Worm (Caenorhabditis elegans) whole organism, L2 larva: ENCODE results near the gene F46B3.15.

ENCODE experiments used
- ceh-82 ChIP-seq: fragments of 150-350 bp; optimal IDR thresholded peaks from 2 replicates; lab custom pipeline; 2014; ENCODE audit warnings: missing biosample characterization, missing genetic modification characterization
- fos-1 ChIP-seq: fragments of 150-350 bp; optimal IDR thresholded peaks from 2 replicates; lab custom pipeline; 2014; ENCODE audit warnings: missing biosample characterization, missing genetic modification characterization
- lin-11 ChIP-seq: fragments of 150-350 bp; sonication (generic microtip); optimal IDR thresholded peaks from 2 replicates; lab custom pipeline; 2014; ENCODE audit warnings: missing biosample characterization, missing genetic modification characterization, inconsistent platforms, mixed read lengths
- lin-13 ChIP-seq: fragments of 150-350 bp; optimal IDR thresholded peaks from 2 replicates; lab custom pipeline; 2014; ENCODE audit warnings: missing biosample characterization, missing genetic modification reagents, missing genetic modification characterization
- lin-39 ChIP-seq: fragments of 150-350 bp; optimal IDR thresholded peaks from 2 replicates; lab custom pipeline; 2014; ENCODE audit warnings: missing biosample characterization, missing genetic modification reagents, missing genetic modification characterization
- nhr-21 ChIP-seq: fragments of 150-350 bp; optimal IDR thresholded peaks from 2 replicates; lab custom pipeline; 2014; ENCODE audit warnings: missing biosample characterization, missing genetic modification characterization
- nhr-6 ChIP-seq: fragments of 150-350 bp; optimal IDR thresholded peaks from 2 replicates; lab custom pipeline; 2014; ENCODE audit warnings: missing biosample characterization, missing genetic modification characterization
- sma-9 ChIP-seq, 2 experiments: fragments of 150-350 bp in 1 of 2; sonication (generic microtip) in 1 of 2; optimal IDR thresholded peaks; 2 replicates each; lab custom pipeline; 2014 to 2016; ENCODE audit warnings: missing genetic modification characterization in 2 of 2, mild to moderate bottlenecking in 1 of 2, missing biosample characterization in 1 of 2, missing compliant biosample characterization in 1 of 2, missing genetic modification reagents in 1 of 2, moderate library complexity in 1 of 2
- snpc-4 ChIP-seq: fragments of 150-350 bp; optimal IDR thresholded peaks from 2 replicates; lab custom pipeline; 2014; ENCODE audit warnings: missing biosample characterization, missing genetic modification characterization
- unc-39 ChIP-seq: fragments of 150-350 bp; optimal IDR thresholded peaks from 2 replicates; lab custom pipeline; 2014; ENCODE audit warnings: missing biosample characterization, missing genetic modification characterization
- zag-1 ChIP-seq: fragments of 150-350 bp; optimal IDR thresholded peaks from 2 replicates; lab custom pipeline; 2014; ENCODE audit warnings: missing biosample characterization, missing genetic modification characterization
- ztf-11 ChIP-seq: sonication (generic microtip); optimal IDR thresholded peaks from 2 replicates; lab custom pipeline; 2017; ENCODE audit warnings: missing biosample characterization, missing genetic modification characterization

DNA sequence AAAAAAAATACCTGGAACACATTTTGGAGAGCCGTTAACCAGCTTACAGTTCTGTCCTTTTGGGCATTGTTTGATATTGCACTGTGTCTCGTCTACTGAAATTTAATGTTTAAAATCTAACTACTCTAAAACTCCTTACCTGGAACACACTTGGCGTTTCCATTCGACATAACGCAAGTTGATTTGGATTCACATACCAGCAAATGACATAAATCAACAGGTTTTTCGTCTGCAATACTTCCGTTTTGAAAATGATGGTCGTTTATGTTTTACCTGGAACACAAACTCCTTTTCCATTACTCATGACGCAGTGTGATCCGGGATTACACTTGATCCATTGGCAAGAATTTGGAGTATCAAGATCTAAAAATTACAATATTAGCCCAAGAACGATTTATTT is 8.3 kb downstream of the F46B3.15 start:
- no peak for TF ChIP-seq fos-1 (tag; lab: Kevin White, UChicago)
- no peak for TF ChIP-seq zag-1 (tag; lab: Kevin White, UChicago)
- TF ChIP-seq sma-9 (GFP tag; optimal IDR thresholded peaks at IDR 0.05; lab: Kevin White, UChicago) = no peak
- TF ChIP-seq sma-9 (tag; optimal IDR thresholded peaks at IDR 0.05; lab: Kevin White, UChicago) = no peak
- no peak for TF ChIP-seq nhr-21 (tag; lab: Kevin White, UChicago)
- TF ChIP-seq lin-39 = no peak
- no peak for TF ChIP-seq snpc-4 (tag; lab: Kevin White, UChicago)
- TF ChIP-seq lin-13 (GFP tag; lab: Kevin White, UChicago) = no peak
- TF ChIP-seq ztf-11 (tag; lab: Kevin White, UChicago) = no peak
- no peak for TF ChIP-seq ceh-82
- TF ChIP-seq nhr-6 (tag; lab: Kevin White, UChicago) = no peak
- TF ChIP-seq unc-39 = no peak
- no peak for TF ChIP-seq lin-11 (tag; lab: Kevin White, UChicago)
